Fruit fly (Drosophila melanogaster): Measurements from ENCODE around the gene Eaf6.
A peak's percentile ranks its signal among the peaks of the same experiment; 100 is the strongest.

DNA sequence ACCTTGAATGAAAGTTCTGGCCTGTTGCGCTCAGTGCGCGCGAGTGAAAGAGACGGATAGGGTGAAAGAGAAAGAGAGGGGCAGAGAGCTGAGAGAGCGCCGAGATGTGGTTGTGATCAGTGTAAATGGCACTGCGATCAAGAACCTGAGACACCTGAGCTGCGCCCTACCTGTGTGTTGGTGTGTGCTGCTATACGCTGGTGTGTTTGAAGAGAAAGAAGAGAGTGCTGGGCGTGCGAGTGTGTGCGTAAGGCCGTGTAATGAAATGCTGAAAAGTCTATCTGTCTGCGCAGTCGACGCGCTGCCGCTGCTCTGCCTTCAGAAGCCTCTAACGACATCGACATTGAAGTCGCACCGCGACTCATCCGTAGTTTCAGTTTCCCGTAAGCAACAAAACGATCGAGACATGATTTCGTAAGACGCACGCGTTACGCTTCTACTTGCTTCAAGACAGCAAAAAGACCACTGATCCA, 22.5 kb upstream of the Eaf6 start, which contains the start of gene Blimp-1:
- TF ChIP-seq psq (GFP tag; optimal IDR thresholded peaks at IDR 0.05) (peak; percentile 27), Sp1 (GFP tag; optimal IDR thresholded peaks at IDR 0.05) (no peak), CG9705 (GFP tag; optimal IDR thresholded peaks at IDR 0.05) (no peak), Mio (GFP tag; optimal IDR thresholded peaks at IDR 0.05) (no peak), tai (GFP tag; optimal IDR thresholded peaks at IDR 0.05) (no peak), foxo (GFP tag; optimal IDR thresholded peaks at IDR 0.05) (no peak), N (GFP tag; optimal IDR thresholded peaks at IDR 0.05) (no peak), Dfd (GFP tag; optimal IDR thresholded peaks at IDR 0.05) (no peak), ey (GFP tag; optimal IDR thresholded peaks at IDR 0.05) (no peak), Vsx2 (GFP tag; optimal IDR thresholded peaks at IDR 0.05; ENCODE audit: partially characterized antibody) (peak; percentile 81), brk (GFP tag; optimal IDR thresholded peaks at IDR 0.05) (no peak), pan (optimal IDR thresholded peaks at IDR 0.05) (no peak)
